Fruit fly (Drosophila melanogaster): Measurements from ENCODE around the gene RhoU.
A peak's percentile ranks its signal among the peaks of the same experiment; 100 is the strongest.

The RhoU gene

dm6 chrX:10113910-10114790, 27.8 kb downstream of the RhoU start (continued):
- TF ChIP-seq dmrt93B (GFP tag; optimal IDR thresholded peaks at IDR 0.05) (peak; percentile 64), sage (GFP tag; optimal IDR thresholded peaks at IDR 0.05) (peak; percentile 39), Hr78 (GFP tag; optimal IDR thresholded peaks at IDR 0.05) (no peak), usp (GFP tag; optimal IDR thresholded peaks at IDR 0.05) (no peak), tai (GFP tag; optimal IDR thresholded peaks at IDR 0.05) (no peak), jim (GFP tag; optimal IDR thresholded peaks at IDR 0.05) (no peak), fru (GFP tag; optimal IDR thresholded peaks at IDR 0.05) (peak; percentile 86), Mio (GFP tag; optimal IDR thresholded peaks at IDR 0.05) (no peak), Jra (GFP tag; optimal IDR thresholded peaks at IDR 0.05) (peak; percentile 24), Hnf4 (GFP tag; optimal IDR thresholded peaks at IDR 0.05) (peak; percentile 50), dsf (GFP tag; optimal IDR thresholded peaks at IDR 0.05; ENCODE audit: borderline replicate concordance) (no peak), Dif (GFP tag; optimal IDR thresholded peaks at IDR 0.05; ENCODE audit: partially characterized antibody) (no peak), pan (optimal IDR thresholded peaks at IDR 0.05) (no peak), Myc (optimal IDR thresholded peaks at IDR 0.05) (no peak)

- TF ChIP-seq dsf (GFP tag; optimal IDR thresholded peaks at IDR 0.05; ENCODE audit: borderline replicate concordance) (no peak), woc (GFP tag; optimal IDR thresholded peaks at IDR 0.05) (no peak), Hr78 (GFP tag; optimal IDR thresholded peaks at IDR 0.05) (no peak), Jra (GFP tag; optimal IDR thresholded peaks at IDR 0.05) (no peak), CG9705 (GFP tag; optimal IDR thresholded peaks at IDR 0.05) (no peak), lola (GFP tag; optimal IDR thresholded peaks at IDR 0.05) (no peak), psq (GFP tag; optimal IDR thresholded peaks at IDR 0.05) (peak; percentile 57), Dif (GFP tag; optimal IDR thresholded peaks at IDR 0.05; ENCODE audit: partially characterized antibody) (no peak), GATAd (GFP tag; optimal IDR thresholded peaks at IDR 0.05) (no peak), Hnf4 (GFP tag; optimal IDR thresholded peaks at IDR 0.05) (no peak), Vsx2 (GFP tag; optimal IDR thresholded peaks at IDR 0.05; ENCODE audit: partially characterized antibody) (no peak), N (GFP tag; optimal IDR thresholded peaks at IDR 0.05) (no peak), fru (GFP tag; optimal IDR thresholded peaks at IDR 0.05) (peak; percentile 28)
Measured at dm6 chrX:10115582-10116207, 29.4 kb downstream of the RhoU start.

DNA sequence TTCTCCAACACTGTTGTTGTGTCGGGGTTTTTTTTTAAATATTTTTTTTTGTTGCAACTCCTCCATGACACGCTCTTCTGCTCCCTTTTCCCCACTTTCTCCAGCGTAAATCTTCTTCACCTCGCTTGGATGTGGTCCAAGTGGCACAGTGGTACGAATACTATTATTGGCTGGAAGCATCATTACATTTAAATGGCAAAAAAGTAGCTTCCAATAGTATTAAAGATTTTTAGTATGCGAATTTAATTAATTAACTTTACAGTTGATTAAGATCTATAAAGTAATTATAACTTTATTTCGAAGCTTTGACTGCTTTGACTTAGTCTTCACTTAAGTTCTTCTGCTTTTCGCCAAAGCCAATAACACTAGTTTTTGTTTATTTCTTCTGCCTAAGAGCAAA, 32.0 kb downstream of the RhoU start:
- TF ChIP-seq h (GFP tag; optimal IDR thresholded peaks at IDR 0.05) (no peak), dmrt93B (GFP tag; optimal IDR thresholded peaks at IDR 0.05) (no peak), psq (GFP tag; optimal IDR thresholded peaks at IDR 0.05) (peak; percentile 28), usp (GFP tag; optimal IDR thresholded peaks at IDR 0.05) (no peak), jim (GFP tag; optimal IDR thresholded peaks at IDR 0.05) (no peak), woc (GFP tag; optimal IDR thresholded peaks at IDR 0.05) (peak; percentile 35), N (GFP tag; optimal IDR thresholded peaks at IDR 0.05) (no peak), dsf (GFP tag; optimal IDR thresholded peaks at IDR 0.05; ENCODE audit: borderline replicate concordance) (no peak)

DNA sequence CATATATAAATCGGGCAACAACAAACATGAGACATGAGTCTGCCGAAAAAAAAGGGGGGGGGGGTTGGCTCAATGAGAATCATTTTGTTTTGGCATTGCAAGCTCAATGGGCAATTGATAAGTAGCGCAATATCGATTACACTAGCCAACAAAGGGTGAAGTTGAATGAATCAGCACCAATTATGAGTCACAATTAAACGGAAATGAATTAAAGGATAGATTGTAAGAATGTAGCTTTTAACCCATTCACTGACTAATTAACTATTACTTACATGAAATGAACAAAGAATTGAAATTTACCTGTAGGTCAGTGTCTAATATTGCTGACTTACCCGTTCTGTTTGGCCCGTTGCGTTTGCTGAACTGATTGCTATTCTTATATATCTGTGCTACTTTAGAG, 39.3 kb downstream of the RhoU start:
- TF ChIP-seq h (GFP tag; optimal IDR thresholded peaks at IDR 0.05) (peak; percentile 34), Jra (GFP tag; optimal IDR thresholded peaks at IDR 0.05) (no peak), Sp1 (GFP tag; optimal IDR thresholded peaks at IDR 0.05) (no peak), rgr (GFP tag; optimal IDR thresholded peaks at IDR 0.05) (peak; percentile 25), Myc (optimal IDR thresholded peaks at IDR 0.05) (no peak), woc (GFP tag; optimal IDR thresholded peaks at IDR 0.05) (no peak), foxo (GFP tag; optimal IDR thresholded peaks at IDR 0.05) (peak in 1 of 2 experiments; percentile 21), fru (GFP tag; optimal IDR thresholded peaks at IDR 0.05) (peak; percentile 21), psq (GFP tag; optimal IDR thresholded peaks at IDR 0.05) (peak; percentile 3), sage (GFP tag; optimal IDR thresholded peaks at IDR 0.05) (no peak), pan (optimal IDR thresholded peaks at IDR 0.05) (no peak), Hr78 (GFP tag; optimal IDR thresholded peaks at IDR 0.05) (no peak), ey (GFP tag; optimal IDR thresholded peaks at IDR 0.05) (peak; percentile 27), Abd-B (GFP tag; optimal IDR thresholded peaks at IDR 0.05) (no peak)

- TF ChIP-seq GATAd (GFP tag; optimal IDR thresholded peaks at IDR 0.05) (no peak), br (GFP tag; optimal IDR thresholded peaks at IDR 0.05) (no peak), Jra (GFP tag; optimal IDR thresholded peaks at IDR 0.05) (no peak), Hr83 (GFP tag; optimal IDR thresholded peaks at IDR 0.05; ENCODE audit: poor library complexity, severe bottlenecking) (no peak), woc (GFP tag; optimal IDR thresholded peaks at IDR 0.05) (no peak), Hr78 (GFP tag; optimal IDR thresholded peaks at IDR 0.05) (no peak), Dif (GFP tag; optimal IDR thresholded peaks at IDR 0.05; ENCODE audit: partially characterized antibody) (no peak), Abd-B (GFP tag; optimal IDR thresholded peaks at IDR 0.05) (no peak), psq (GFP tag; optimal IDR thresholded peaks at IDR 0.05) (no peak), foxo (GFP tag; optimal IDR thresholded peaks at IDR 0.05) (no peak), Vsx2 (GFP tag; optimal IDR thresholded peaks at IDR 0.05; ENCODE audit: partially characterized antibody) (no peak), dl (GFP tag; optimal IDR thresholded peaks at IDR 0.05; ENCODE audit: insufficient read depth in 1 of 2, partially characterized antibody in 2 of 2) (no peak), CG32264 (GFP tag; optimal IDR thresholded peaks at IDR 0.05) (no peak), Myc (optimal IDR thresholded peaks at IDR 0.05) (no peak), sage (GFP tag; optimal IDR thresholded peaks at IDR 0.05) (no peak), ey (GFP tag; optimal IDR thresholded peaks at IDR 0.05) (no peak)
Measured at dm6 chrX:10127204-10127603, 40.9 kb downstream of the RhoU start.

All from whole organism, wandering third instar larva.